Fruit fly (Drosophila melanogaster): ENCODE results near the gene Pc.

DNA sequence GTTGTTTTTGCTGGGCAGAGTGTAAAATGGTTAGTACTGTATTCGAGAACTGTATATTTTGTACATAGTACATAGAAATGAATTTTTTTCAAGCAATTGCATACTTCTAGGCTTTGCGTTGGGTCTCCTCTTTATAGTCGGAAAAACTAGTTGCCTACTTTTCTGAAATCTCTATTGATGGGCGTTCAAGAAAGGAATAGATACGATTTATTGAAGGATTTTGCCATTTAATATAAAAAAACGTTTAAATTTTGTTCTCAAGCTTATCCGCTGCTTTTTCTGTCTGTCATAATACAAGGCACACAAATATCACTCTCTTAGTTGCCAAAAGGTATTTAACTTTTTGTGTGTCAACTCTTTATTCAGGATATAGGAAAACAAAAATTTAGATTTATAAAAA, 42.1 kb upstream of the Pc start, which contains the start of gene CG32440:
- TF ChIP-seq psq (optimal IDR thresholded peaks at IDR 0.05) (no peak), pan (optimal IDR thresholded peaks at IDR 0.05) (no peak)

Measured in whole organism.